Worm (Caenorhabditis elegans): ENCODE data around the gene fbxc-18.
A peak's percentile ranks its signal among the peaks of the same experiment; 100 is the strongest.

The fbxc-18 gene

DNA sequence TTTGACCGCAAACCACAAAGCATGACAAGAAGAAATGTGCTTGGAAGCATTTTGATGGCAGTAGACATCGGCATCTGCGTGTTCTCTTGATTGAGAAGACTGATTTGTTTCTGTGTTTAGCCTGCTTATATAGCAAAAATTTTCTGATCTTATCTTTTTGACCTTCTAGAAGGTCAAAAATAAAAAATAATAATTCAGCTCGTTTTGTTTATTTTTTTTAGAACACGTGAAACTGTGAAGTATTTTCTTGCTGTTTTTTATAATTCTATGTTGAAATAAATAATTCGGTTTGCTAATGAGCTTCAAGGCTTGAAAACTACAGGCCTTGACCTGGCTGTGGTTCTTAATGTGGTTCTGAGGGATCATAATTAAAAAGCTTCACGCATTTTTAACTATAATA is 39.5 kb downstream of the fbxc-18 start, which contains the start of gene R07C3.13:
TSS of gene R07C3.13 (minus strand) at position 101 of the 400 bp plus-strand sequence.
- no peak for TF ChIP-seq daf-12 (tag; optimal IDR thresholded peaks at IDR 0.05)
- TF ChIP-seq nhr-25 (tag; optimal IDR thresholded peaks at IDR 0.05), result no peak
- TF ChIP-seq elt-1 (tag; optimal IDR thresholded peaks at IDR 0.05), result no peak

ce11 chrII:923521-923920 is 43.3 kb downstream of the fbxc-18 start, which contains the start of gene fbxc-28:
fbxc-28 (plus strand) TSS chrII:923821.
- TF ChIP-seq tbx-2 (tag; optimal IDR thresholded peaks at IDR 0.05), result no peak
- no peak for TF ChIP-seq jun-1 (tag; optimal IDR thresholded peaks at IDR 0.05)
- no peak for TF ChIP-seq unc-62 (GFP tag; optimal IDR thresholded peaks at IDR 0.05)
- TF ChIP-seq R02D3.7 (tag; optimal IDR thresholded peaks at IDR 0.05), result no peak
- no peak for TF ChIP-seq ceh-82 (tag; optimal IDR thresholded peaks at IDR 0.05)
- no peak for TF ChIP-seq nhr-11 (tag; optimal IDR thresholded peaks at IDR 0.05)
- no peak for TF ChIP-seq ztf-11 (tag; optimal IDR thresholded peaks at IDR 0.05)
- TF ChIP-seq nhr-23 (tag; optimal IDR thresholded peaks at IDR 0.05), result no peak
- TF ChIP-seq snpc-4 (tag; optimal IDR thresholded peaks at IDR 0.05), result no peak
- no peak for TF ChIP-seq mdl-1 (tag; optimal IDR thresholded peaks at IDR 0.05)
- no peak for TF ChIP-seq nhr-76 (tag; optimal IDR thresholded peaks at IDR 0.05)
- no peak for TF ChIP-seq nfya-1 (tag; optimal IDR thresholded peaks at IDR 0.05; ENCODE audit: insufficient read depth)
- TF ChIP-seq ztf-4 (tag; optimal IDR thresholded peaks at IDR 0.05), result no peak
- no peak for TF ChIP-seq ama-1 (optimal IDR thresholded peaks at IDR 0.05)
- no peak for TF ChIP-seq ceh-9 (tag; optimal IDR thresholded peaks at IDR 0.05)
- TF ChIP-seq nhr-237 (tag; optimal IDR thresholded peaks at IDR 0.05), result no peak
- no peak for TF ChIP-seq nhr-67 (tag; optimal IDR thresholded peaks at IDR 0.05)
- no peak for TF ChIP-seq skn-1 (tag; optimal IDR thresholded peaks at IDR 0.05)
- TF ChIP-seq mml-1 (tag; optimal IDR thresholded peaks at IDR 0.05), result no peak
- TF ChIP-seq fos-1 (tag; optimal IDR thresholded peaks at IDR 0.05), result no peak

ce11 chrII:922778-923177 is 44.1 kb downstream of the fbxc-18 start:
- TF ChIP-seq nhr-67 (tag; optimal IDR thresholded peaks at IDR 0.05), result no peak
- TF ChIP-seq nhr-43 (tag; optimal IDR thresholded peaks at IDR 0.05; ENCODE audit: poor library complexity, severe bottlenecking), result no peak
- TF ChIP-seq nhr-25 (tag; optimal IDR thresholded peaks at IDR 0.05), result no peak
- no peak for TF ChIP-seq ceh-82 (tag; optimal IDR thresholded peaks at IDR 0.05)
- no peak for TF ChIP-seq ZK546.5 (tag; optimal IDR thresholded peaks at IDR 0.05)
- no peak for TF ChIP-seq daf-12 (tag; optimal IDR thresholded peaks at IDR 0.05)
- TF ChIP-seq jun-1 (tag; optimal IDR thresholded peaks at IDR 0.05), result no peak
- peak; percentile 84 for TF ChIP-seq elt-2 (tag; optimal IDR thresholded peaks at IDR 0.05)
- no peak for TF ChIP-seq nfya-1 (tag; optimal IDR thresholded peaks at IDR 0.05; ENCODE audit: insufficient read depth)
- no peak for TF ChIP-seq fkh-2 (tag; optimal IDR thresholded peaks at IDR 0.05)
- TF ChIP-seq aly-2 (tag; optimal IDR thresholded peaks at IDR 0.05), result no peak
- no peak for TF ChIP-seq pha-4 (tag; optimal IDR thresholded peaks at IDR 0.05)
- no peak for TF ChIP-seq lsy-12 (tag; optimal IDR thresholded peaks at IDR 0.05)
- TF ChIP-seq lin-15B (tag; optimal IDR thresholded peaks at IDR 0.05), result no peak
- peak; percentile 39 for TF ChIP-seq pqm-1 (tag; optimal IDR thresholded peaks at IDR 0.05)
- no peak for TF ChIP-seq tbx-2 (tag; optimal IDR thresholded peaks at IDR 0.05)

DNA sequence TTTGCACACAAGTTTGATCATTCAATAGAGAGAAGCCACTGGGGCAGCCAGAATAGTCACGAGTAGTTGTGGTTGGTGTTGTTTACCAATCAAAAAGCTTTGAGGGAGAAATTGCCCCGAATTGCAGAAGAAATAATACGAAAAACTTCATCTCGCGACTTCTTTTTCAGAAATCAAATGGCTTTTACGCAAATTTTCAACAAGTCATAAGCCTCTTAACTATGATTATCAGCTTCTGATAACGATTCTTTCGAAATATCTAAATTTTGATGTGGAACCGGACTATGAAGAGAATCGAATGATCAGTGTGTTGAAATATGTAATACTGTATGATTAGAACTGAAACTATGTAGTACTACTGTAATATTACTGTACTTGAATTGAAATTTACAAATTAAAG is 46.5 kb downstream of the fbxc-18 start:
- TF ChIP-seq jun-1 (tag; optimal IDR thresholded peaks at IDR 0.05) (no peak), ceh-9 (tag; optimal IDR thresholded peaks at IDR 0.05) (no peak), elt-2 (tag; optimal IDR thresholded peaks at IDR 0.05) (peak; percentile 52)

DNA sequence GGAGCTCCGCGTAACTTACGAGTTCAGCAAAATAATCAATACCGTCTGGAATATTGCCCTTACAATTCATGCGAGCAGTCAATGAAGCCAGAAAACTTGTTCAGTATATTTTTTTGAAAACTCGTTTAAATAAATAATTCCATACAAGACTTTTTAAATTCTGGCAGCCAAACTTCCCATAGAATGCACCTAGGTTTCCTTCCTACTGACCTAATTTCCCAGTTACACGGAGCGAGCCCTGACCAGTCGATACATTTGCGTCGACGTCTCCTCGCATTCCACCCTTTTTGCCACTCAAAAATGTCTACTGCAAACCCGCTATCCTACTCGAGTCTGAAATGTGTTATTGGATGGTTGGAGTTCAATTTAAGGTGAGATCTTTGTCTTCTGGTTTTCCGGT is 49.5 kb downstream of the fbxc-18 start, which contains the start of gene fbxc-30:
TSS of gene fbxc-30 (plus strand) at position 301 of the 400 bp plus-strand sequence.
- TF ChIP-seq ceh-9 (tag; optimal IDR thresholded peaks at IDR 0.05) (no peak), hmg-11 (tag; optimal IDR thresholded peaks at IDR 0.05) (no peak), snpc-4 (tag; optimal IDR thresholded peaks at IDR 0.05) (no peak), nhr-25 (tag; optimal IDR thresholded peaks at IDR 0.05) (no peak), sea-2 (GFP tag; optimal IDR thresholded peaks at IDR 0.05) (no peak), ceh-82 (tag; optimal IDR thresholded peaks at IDR 0.05) (no peak), nhr-77 (tag; optimal IDR thresholded peaks at IDR 0.05) (no peak), ama-1 (optimal IDR thresholded peaks at IDR 0.05) (no peak), fkh-10 (GFP tag; optimal IDR thresholded peaks at IDR 0.05) (no peak), nhr-11 (tag; optimal IDR thresholded peaks at IDR 0.05) (no peak), nhr-237 (tag; optimal IDR thresholded peaks at IDR 0.05) (no peak), mdl-1 (tag; optimal IDR thresholded peaks at IDR 0.05) (no peak), unc-39 (tag; optimal IDR thresholded peaks at IDR 0.05) (no peak), nhr-23 (tag; optimal IDR thresholded peaks at IDR 0.05) (no peak), zag-1 (tag; optimal IDR thresholded peaks at IDR 0.05) (no peak), pha-4 (tag; optimal IDR thresholded peaks at IDR 0.05) (no peak), mml-1 (tag; optimal IDR thresholded peaks at IDR 0.05) (no peak), ceh-28 (tag; optimal IDR thresholded peaks at IDR 0.05) (no peak)
